Worm (Caenorhabditis elegans): ENCODE results near the gene srj-53.

Gene srj-53

ce11 chrV:730216-730615, 35.7 kb upstream of the srj-53 start (continued):
- TF ChIP-seq let-526 (GFP tag; IDR thresholded peaks at IDR 0.05) (peak; percentile 27), K11D2.4 (GFP tag; IDR thresholded peaks at IDR 0.05) (peak; percentile 45; the same call in 1 of the 2 replicates), efl-1 (GFP tag; optimal IDR thresholded peaks at IDR 0.05) (no peak), lin-54 (GFP tag; optimal IDR thresholded peaks at IDR 0.05) (peak; percentile 11), Y53G8AR.9 (GFP tag; conservative IDR thresholded peaks at IDR 0.05) (peak; percentile 68; the same call in 1 of the 2 replicates), somi-1 (GFP tag; optimal IDR thresholded peaks at IDR 0.05) (peak; percentile 25), dox-1 (GFP tag; IDR thresholded peaks at IDR 0.05) (peak; percentile 42; the same call in 1 of the 2 replicates), snpc-4 (GFP tag; optimal IDR thresholded peaks at IDR 0.05) (no peak), snpc-4 (tag; optimal IDR thresholded peaks at IDR 0.05) (no peak), lag-1 (GFP tag; IDR thresholded peaks at IDR 0.05) (no peak), repo-1 (tag; optimal IDR thresholded peaks at IDR 0.05) (peak; percentile 56), ztf-22 (GFP tag; optimal IDR thresholded peaks at IDR 0.05) (peak; percentile 39), Y95B8A.8 (GFP tag; IDR thresholded peaks at IDR 0.05) (0 out of 2 replicates have a peak, but pooled peaks have one; percentile 36), Y56A3A.18 (GFP tag; IDR thresholded peaks at IDR 0.05) (no peak), tbp1 (GFP tag; optimal IDR thresholded peaks at IDR 0.05) (peak; percentile 51), akir-1 (GFP tag; optimal IDR thresholded peaks at IDR 0.05) (no peak), nhr-80 (tag; optimal IDR thresholded peaks at IDR 0.05) (peak; percentile 54)

ce11 chrV:728822-729493, 34.4 kb upstream of the srj-53 start:
- TF ChIP-seq let-526 (GFP tag; IDR thresholded peaks at IDR 0.05) (peak; percentile 40; the same call in 1 of the 2 replicates), ztf-26 (tag; optimal IDR thresholded peaks at IDR 0.05) (peak; percentile 16), ztf-6 (GFP tag; IDR thresholded peaks at IDR 0.05) (no peak), nfyb-1 (GFP tag; IDR thresholded peaks at IDR 0.05) (no peak), F33H1.4 (GFP tag; IDR thresholded peaks at IDR 0.05) (no peak), lag-1 (GFP tag; IDR thresholded peaks at IDR 0.05) (no peak), C06A6.2 (GFP tag; conservative IDR thresholded peaks at IDR 0.05) (no peak), B0261.1 (tag; optimal IDR thresholded peaks at IDR 0.05) (no peak), F23B12.7 (tag; optimal IDR thresholded peaks at IDR 0.05; ENCODE audit: insufficient read depth) (no peak), ccch-3 (GFP tag; optimal IDR thresholded peaks at IDR 0.05) (no peak), let-607 (tag; optimal IDR thresholded peaks at IDR 0.05) (peak in 1 of 2 experiments; percentile 18), zim-3 (tag; optimal IDR thresholded peaks at IDR 0.05) (no peak), rcor-1 (GFP tag; IDR thresholded peaks at IDR 0.05) (no peak), attf-6 (GFP tag; IDR thresholded peaks at IDR 0.05) (no peak), tlf-1 (GFP tag; optimal IDR thresholded peaks at IDR 0.05) (peak; percentile 54), C17E4.6 (GFP tag; IDR thresholded peaks at IDR 0.05) (no peak), lin-40 (tag; optimal IDR thresholded peaks at IDR 0.05) (peak; percentile 24), cebp-1 (GFP tag; IDR thresholded peaks at IDR 0.05) (no peak), cebp-1 (tag; optimal IDR thresholded peaks at IDR 0.05) (peak; percentile 44), nfya-2 (GFP tag; IDR thresholded peaks at IDR 0.05) (no peak), hlh-12 (tag; optimal IDR thresholded peaks at IDR 0.05) (no peak), B0336.3 (GFP tag; IDR thresholded peaks at IDR 0.05) (peak; percentile 66), attf-5 (GFP tag; optimal IDR thresholded peaks at IDR 0.05) (peak; percentile 22), Y95B8A.8 (GFP tag; IDR thresholded peaks at IDR 0.05) (0 out of 2 replicates have a peak, but pooled peaks have one; percentile 27), hrde-1 (tag; optimal IDR thresholded peaks at IDR 0.05; ENCODE audit: borderline replicate concordance) (no peak), F10E7.11 (tag; optimal IDR thresholded peaks at IDR 0.05) (no peak), Y53F4B.3 (GFP tag; IDR thresholded peaks at IDR 0.05) (no peak), madf-8 (GFP tag; conservative IDR thresholded peaks at IDR 0.05) (no peak), ekl-4 (GFP tag; IDR thresholded peaks at IDR 0.05) (no peak), ztf-22 (GFP tag; optimal IDR thresholded peaks at IDR 0.05) (peak; percentile 42), repo-1 (tag; optimal IDR thresholded peaks at IDR 0.05) (peak; percentile 64), zfh-2 (GFP tag; conservative IDR thresholded peaks at IDR 0.05) (no peak), nhr-80 (tag; optimal IDR thresholded peaks at IDR 0.05) (peak; percentile 23), ceh-27 (GFP tag; optimal IDR thresholded peaks at IDR 0.05) (no peak), somi-1 (GFP tag; optimal IDR thresholded peaks at IDR 0.05) (peak; percentile 67)
